Worm (Caenorhabditis elegans) whole organism, young adult: Measurements from ENCODE around the gene F59C12.3.

Source experiments
- B0035.1 ChIP-seq: sonication (generic microtip); optimal IDR thresholded peaks from 2 replicates; lab custom pipeline; 2016; ENCODE audit warnings: missing genetic modification characterization, mild to moderate bottlenecking, missing compliant biosample characterization, missing genotype, missing genetic modification reagents
- C06A6.2 ChIP-seq: fragments of 200-800 bp; sonication (Bioruptor generic); conservative IDR thresholded peaks from 2 replicates; pipeline ENCODE4 v1.3.6; 2022; ENCODE audit warnings: missing genetic modification characterization, missing compliant biosample characterization
- F10E7.11 ChIP-seq: sonication (generic microtip); optimal IDR thresholded peaks from 2 replicates; lab custom pipeline; 2017; ENCODE audit warnings: mild to moderate bottlenecking, missing genetic modification characterization, moderate library complexity, missing compliant biosample characterization
- F37B4.10 ChIP-seq: fragments of 200-800 bp; sonication (Bioruptor generic); IDR thresholded peaks from 2 replicates; pipeline ENCODE4 v1.3.6; 2022; ENCODE audit warnings: missing genetic modification characterization, missing compliant biosample characterization
- F52B5.7 ChIP-seq: sonication (generic microtip); optimal IDR thresholded peaks from 2 replicates; lab custom pipeline; 2016; ENCODE audit warnings: mild to moderate bottlenecking, missing genetic modification characterization, missing compliant biosample characterization
- F55B11.4 ChIP-seq: sonication (generic microtip); optimal IDR thresholded peaks from 2 replicates; lab custom pipeline; 2016; ENCODE audit warnings: missing compliant biosample characterization, missing genetic modification characterization, borderline replicate concordance; ENCODE audit not compliant: insufficient read depth
- K12H6.12 ChIP-seq: fragments of 200-800 bp; sonication (Bioruptor generic); optimal IDR thresholded peaks from 2 replicates; lab custom pipeline; 2018; ENCODE audit warnings: mild to moderate bottlenecking, missing genetic modification characterization, missing compliant biosample characterization
- T26A5.8 ChIP-seq: sonication (generic microtip); optimal IDR thresholded peaks from 2 replicates; lab custom pipeline; 2016; ENCODE audit warnings: missing genetic modification characterization, missing compliant biosample characterization
- Y56A3A.18 ChIP-seq: fragments of 200-800 bp; sonication (Bioruptor generic); IDR thresholded peaks from 2 replicates; pipeline ENCODE4 v1.3.6; 2022; ENCODE audit warnings: missing genetic modification reagents, missing genetic modification characterization, missing compliant biosample characterization
- Y67H2A.10 ChIP-seq: fragments of 200-800 bp; sonication (Bioruptor generic); conservative IDR thresholded peaks from 2 replicates; pipeline ENCODE4 v1.3.6; 2022; ENCODE audit warnings: missing genetic modification reagents, missing genetic modification characterization, missing compliant biosample characterization
- ama-1 ChIP-seq, 3 experiments: fragments of 150-350 bp in 1 of 3; sonication (generic microtip) in 2 of 3; optimal IDR thresholded peaks; 2 replicates each; lab custom pipeline; 2014 to 2018; ENCODE audit warnings: missing biosample characterization in 2 of 3, missing genetic modification characterization in 2 of 3, missing genetic modification reagents in 2 of 3
- aptf-2 ChIP-seq: fragments of 200-800 bp; sonication (Bioruptor generic); conservative IDR thresholded peaks from 2 replicates; pipeline ENCODE4 v1.3.6; 2022; ENCODE audit warnings: missing genetic modification reagents, missing genetic modification characterization, missing compliant biosample characterization
- aptf-3 ChIP-seq: fragments of 200-800 bp; sonication (Bioruptor generic); IDR thresholded peaks from 2 replicates; pipeline ENCODE4 v1.3.6; 2022; ENCODE audit warnings: missing genetic modification characterization, missing compliant biosample characterization
- atf-7 ChIP-seq: sonication (generic microtip); optimal IDR thresholded peaks from 2 replicates; lab custom pipeline; 2017; ENCODE audit warnings: mild to moderate bottlenecking, missing genetic modification characterization, missing compliant biosample characterization
- attf-6 ChIP-seq: fragments of 200-800 bp; sonication (Bioruptor generic); IDR thresholded peaks from 2 replicates; pipeline ENCODE4 v1.3.6; 2022; ENCODE audit warnings: missing genetic modification reagents, missing genetic modification characterization, missing compliant biosample characterization
- bed-1 ChIP-seq: fragments of 200-800 bp; sonication (Bioruptor generic); IDR thresholded peaks from 2 replicates; pipeline ENCODE4 v1.3.6; 2022; ENCODE audit warnings: missing genetic modification reagents, missing genetic modification characterization, missing compliant biosample characterization
- ccch-3 ChIP-seq: fragments of 200-800 bp; sonication (Bioruptor generic); optimal IDR thresholded peaks from 2 replicates; lab custom pipeline; 2018; ENCODE audit warnings: mild to moderate bottlenecking, missing genetic modification characterization, missing compliant biosample characterization
- ceh-40 ChIP-seq: fragments of 200-800 bp; sonication (Bioruptor generic); IDR thresholded peaks from 2 replicates; pipeline ENCODE4 v1.3.6; 2022; ENCODE audit warnings: missing genetic modification characterization, missing compliant biosample characterization
- ceh-79 ChIP-seq: sonication (generic microtip); optimal IDR thresholded peaks from 2 replicates; lab custom pipeline; 2017; ENCODE audit warnings: mild to moderate bottlenecking, missing genetic modification characterization, missing compliant biosample characterization
- egl-18 ChIP-seq: fragments of 200-800 bp; sonication (Bioruptor generic); IDR thresholded peaks from 2 replicates; pipeline ENCODE4 v1.3.6; 2022; ENCODE audit warnings: missing genetic modification reagents, missing genetic modification characterization, missing compliant biosample characterization
- hmg-1.2 ChIP-seq: fragments of 200-800 bp; sonication (Bioruptor generic); IDR thresholded peaks from 2 replicates; pipeline ENCODE4 v1.3.6; 2022; ENCODE audit warnings: missing genetic modification reagents, missing genetic modification characterization, missing compliant biosample characterization
- lag-1 ChIP-seq: fragments of 200-800 bp; sonication (Bioruptor generic); IDR thresholded peaks from 2 replicates; pipeline ENCODE4 v1.3.6; 2022; ENCODE audit warnings: missing genetic modification reagents, missing genetic modification characterization, missing compliant biosample characterization
- let-607 ChIP-seq, 2 experiments: fragments of 200-800 bp in 1 of 2; sonication (Bioruptor generic) in 1 of 2; sonication (generic microtip) in 1 of 2; optimal IDR thresholded peaks; 2 replicates each; lab custom pipeline; 2016 to 2018; ENCODE audit warnings: mild to moderate bottlenecking in 2 of 2, missing compliant biosample characterization in 2 of 2, missing genetic modification characterization in 2 of 2, moderate library complexity in 2 of 2, missing genotype in 1 of 2
- lin-26 ChIP-seq: fragments of 200-800 bp; sonication (Bioruptor generic); IDR thresholded peaks from 2 replicates; pipeline ENCODE4 v1.3.6; 2022; ENCODE audit warnings: missing genetic modification reagents, missing genetic modification characterization, missing compliant biosample characterization
- lsy-27 ChIP-seq: sonication (generic microtip); optimal IDR thresholded peaks from 2 replicates; lab custom pipeline; 2017; ENCODE audit warnings: missing genetic modification characterization, mild to moderate bottlenecking, missing compliant biosample characterization, antibody characterized with exemption, missing genotype, borderline replicate concordance; ENCODE audit not compliant: insufficient read depth
- madf-6 ChIP-seq: fragments of 200-800 bp; sonication (Bioruptor generic); IDR thresholded peaks from 2 replicates; pipeline ENCODE4 v1.3.6; 2022; ENCODE audit warnings: missing genetic modification reagents, missing genetic modification characterization, missing compliant biosample characterization
- mel-28 ChIP-seq: sonication (generic microtip); optimal IDR thresholded peaks from 2 replicates; lab custom pipeline; 2016; ENCODE audit warnings: borderline replicate concordance, mild to moderate bottlenecking, missing genetic modification characterization, missing compliant biosample characterization
- mxl-1 ChIP-seq: sonication (generic microtip); optimal IDR thresholded peaks from 2 replicates; lab custom pipeline; 2016; ENCODE audit warnings: missing genetic modification characterization, missing compliant biosample characterization
- nfyb-1 ChIP-seq: fragments of 200-800 bp; sonication (Bioruptor generic); IDR thresholded peaks from 2 replicates; pipeline ENCODE4 v1.3.6; 2022; ENCODE audit warnings: missing genetic modification reagents, missing genetic modification characterization, missing compliant biosample characterization
- nhr-120 ChIP-seq: fragments of 200-800 bp; sonication (Bioruptor generic); IDR thresholded peaks from 2 replicates; pipeline ENCODE4 v1.3.6; 2022; ENCODE audit warnings: missing genetic modification characterization, missing compliant biosample characterization
- nhr-179 ChIP-seq: sonication (generic microtip); optimal IDR thresholded peaks from 2 replicates; lab custom pipeline; 2016; ENCODE audit warnings: mild to moderate bottlenecking, missing genetic modification characterization, missing compliant biosample characterization
- nhr-90 ChIP-seq: sonication (generic microtip); optimal IDR thresholded peaks from 2 replicates; lab custom pipeline; 2016; ENCODE audit warnings: missing genotype, mild to moderate bottlenecking, missing genetic modification characterization, missing compliant biosample characterization
- pbrm-1 ChIP-seq: fragments of 200-800 bp; sonication (Bioruptor generic); IDR thresholded peaks from 2 replicates; pipeline ENCODE4 v1.3.6; 2022; ENCODE audit warnings: missing genetic modification reagents, missing genetic modification characterization, missing compliant biosample characterization
- pha-4 ChIP-seq: fragments of 150-350 bp; sonication (generic microtip); optimal IDR thresholded peaks from 2 replicates; lab custom pipeline; 2014; ENCODE audit warnings: missing biosample characterization, missing genetic modification reagents, missing genetic modification characterization
- rec-8 ChIP-seq, 2 experiments: sonication (generic microtip); optimal IDR thresholded peaks; 2 replicates each; lab custom pipeline; 2016; ENCODE audit warnings: mild to moderate bottlenecking in 2 of 2, missing genetic modification characterization in 2 of 2, missing genetic modification reagents in 2 of 2, missing genotype in 2 of 2, missing biosample characterization in 1 of 2, missing compliant biosample characterization in 1 of 2, moderate library complexity in 1 of 2
- sdz-38 ChIP-seq: sonication (generic microtip); optimal IDR thresholded peaks from 2 replicates; lab custom pipeline; 2016; ENCODE audit warnings: missing genotype, missing genetic modification characterization, missing compliant biosample characterization
- snpc-1.1 ChIP-seq: sonication (generic microtip); optimal IDR thresholded peaks from 2 replicates; lab custom pipeline; 2017; ENCODE audit warnings: missing genetic modification characterization, mild to moderate bottlenecking, missing compliant biosample characterization, antibody characterized with exemption, moderate library complexity, missing genotype, missing genetic modification reagents; ENCODE audit not compliant: insufficient read depth
- snpc-3.4 ChIP-seq: sonication (generic microtip); optimal IDR thresholded peaks from 2 replicates; lab custom pipeline; 2017; ENCODE audit warnings: missing genetic modification characterization, mild to moderate bottlenecking, missing compliant biosample characterization, antibody characterized with exemption, moderate library complexity, missing genotype, missing genetic modification reagents
- tbp1 ChIP-seq: fragments of 200-800 bp; sonication (Bioruptor generic); optimal IDR thresholded peaks from 2 replicates; lab custom pipeline; 2018; ENCODE audit warnings: mild to moderate bottlenecking, missing genetic modification characterization, missing compliant biosample characterization
- tlf-1 ChIP-seq: fragments of 200-800 bp; sonication (Bioruptor generic); optimal IDR thresholded peaks from 2 replicates; lab custom pipeline; 2018; ENCODE audit warnings: mild to moderate bottlenecking, missing genetic modification characterization, missing compliant biosample characterization
- unc-130 ChIP-seq: sonication (generic microtip); optimal IDR thresholded peaks from 2 replicates; lab custom pipeline; 2016; ENCODE audit warnings: missing genetic modification reagents, missing genetic modification characterization, missing compliant biosample characterization
- unc-62 ChIP-seq: fragments of 150-350 bp; optimal IDR thresholded peaks from 2 replicates; lab custom pipeline; 2014; ENCODE audit warnings: missing biosample characterization, missing genetic modification reagents, missing genetic modification characterization
- xnd-1 ChIP-seq: sonication (generic microtip); optimal IDR thresholded peaks from 2 replicates; lab custom pipeline; 2016; ENCODE audit warnings: missing genotype, missing genetic modification reagents, missing genetic modification characterization, missing compliant biosample characterization
- ztf-26 ChIP-seq: sonication (generic microtip); optimal IDR thresholded peaks from 2 replicates; lab custom pipeline; 2017; ENCODE audit warnings: missing genetic modification characterization, missing compliant biosample characterization
- ztf-28 ChIP-seq: fragments of 200-800 bp; sonication (Bioruptor generic); IDR thresholded peaks from 2 replicates; pipeline ENCODE4 v1.3.6; 2022; ENCODE audit warnings: missing genetic modification reagents, missing genetic modification characterization, missing compliant biosample characterization

F59C12.3 gene

ce11 chrX:16618129-16618525 is 8.8 kb upstream of the F59C12.3 start (continued):
- TF ChIP-seq nhr-90 (tag; lab: Kevin White, UChicago) (peak; percentile 35), tbp1 (GFP tag; lab: Kevin White, UChicago) (peak; percentile 85), ceh-40 (0 out of 2 replicates have a peak, but pooled peaks have one; percentile 8), ztf-26 (peak; percentile 5), snpc-3.4 (tag; lab: Kevin White, UChicago) (peak; percentile 25)

ce11 chrX:16617427-16618128 is 8.3 kb upstream of the F59C12.3 start:
- no peak for TF ChIP-seq B0035.1 (tag; lab: Kevin White, UChicago)
- peak; percentile 13; the same call in 1 of the 2 replicates for TF ChIP-seq pbrm-1 (GFP tag; lab: Robert Waterston, UW)
- no peak for TF ChIP-seq ztf-28 (GFP tag; lab: Robert Waterston, UW)
- TF ChIP-seq xnd-1 (tag; lab: Kevin White, UChicago) = no peak
- no peak for TF ChIP-seq let-607 (tag; optimal IDR thresholded peaks at IDR 0.05; lab: Kevin White, UChicago)
- 0 out of 2 replicates have a peak, but pooled peaks have one; percentile 23 for TF ChIP-seq ceh-40
- TF ChIP-seq unc-62 (GFP tag; lab: Kevin White, UChicago) = no peak
- TF ChIP-seq F52B5.7 = no peak
- TF ChIP-seq unc-130 (GFP tag; lab: Kevin White, UChicago) = no peak
- TF ChIP-seq tlf-1 (GFP tag; lab: Kevin White, UChicago) = no peak
- no peak for TF ChIP-seq mxl-1 (tag; lab: Kevin White, UChicago)
- no peak for TF ChIP-seq aptf-3 (GFP tag; lab: Robert Waterston, UW)
- no peak for TF ChIP-seq lag-1 (GFP tag; lab: Robert Waterston, UW)
- no peak for TF ChIP-seq nhr-179 (tag; lab: Kevin White, UChicago)
- peak; percentile 68; the same call in 1 of the 2 replicates for TF ChIP-seq Y56A3A.18 (GFP tag; lab: Robert Waterston, UW)
- no peak for TF ChIP-seq F37B4.10 (GFP tag; lab: Robert Waterston, UW)
- no peak for TF ChIP-seq snpc-1.1
- no peak for TF ChIP-seq T26A5.8 (tag; lab: Kevin White, UChicago)
- peak; percentile 25 for TF ChIP-seq nhr-90 (tag; lab: Kevin White, UChicago)
- TF ChIP-seq ccch-3 (GFP tag; lab: Kevin White, UChicago) = no peak
- no peak for TF ChIP-seq Y67H2A.10 (GFP tag; lab: Robert Waterston, UW)
- no peak for TF ChIP-seq ama-1 (optimal IDR thresholded peaks at IDR 0.05; lab: Kevin White, UChicago)
- peak in 1 of 2 experiments; percentile 40 for TF ChIP-seq ama-1 (GFP tag; optimal IDR thresholded peaks at IDR 0.05; lab: Kevin White, UChicago)
- no peak for TF ChIP-seq C06A6.2 (GFP tag; lab: Robert Waterston, UW)
- no peak for TF ChIP-seq K12H6.12 (tag; lab: Kevin White, UChicago)
- TF ChIP-seq F55B11.4 (tag; lab: Kevin White, UChicago) = no peak
- no peak for TF ChIP-seq mel-28
- TF ChIP-seq attf-6 = no peak
- TF ChIP-seq lsy-27 (tag; lab: Kevin White, UChicago) = no peak
- peak; percentile 87 for TF ChIP-seq lin-26 (GFP tag; lab: Robert Waterston, UW)
- no peak for TF ChIP-seq ceh-79 (tag; lab: Kevin White, UChicago)
- no peak for TF ChIP-seq bed-1 (GFP tag; lab: Robert Waterston, UW)
- TF ChIP-seq aptf-2 (GFP tag; lab: Robert Waterston, UW) = no peak
- TF ChIP-seq atf-7 (tag; lab: Kevin White, UChicago) = no peak
- no peak for TF ChIP-seq egl-18 (GFP tag; lab: Robert Waterston, UW)
- no peak for TF ChIP-seq sdz-38 (tag; lab: Kevin White, UChicago)
- peak; percentile 23; the same call in 1 of the 2 replicates for TF ChIP-seq madf-6
- no peak for TF ChIP-seq pha-4 (tag; lab: Kevin White, UChicago)
- no peak for TF ChIP-seq nhr-120
- TF ChIP-seq rec-8 (tag; optimal IDR thresholded peaks at IDR 0.05; lab: Kevin White, UChicago) = no peak
- TF ChIP-seq nfyb-1 (GFP tag; lab: Robert Waterston, UW) = no peak
- TF ChIP-seq F10E7.11 (tag; lab: Kevin White, UChicago) = peak; percentile 13
- TF ChIP-seq hmg-1.2 (GFP tag; lab: Robert Waterston, UW) = no peak; the same call in 1 of the 2 replicates
